Worm (Caenorhabditis elegans): ENCODE results near the gene B0336.12.

B0336.12 gene

DNA sequence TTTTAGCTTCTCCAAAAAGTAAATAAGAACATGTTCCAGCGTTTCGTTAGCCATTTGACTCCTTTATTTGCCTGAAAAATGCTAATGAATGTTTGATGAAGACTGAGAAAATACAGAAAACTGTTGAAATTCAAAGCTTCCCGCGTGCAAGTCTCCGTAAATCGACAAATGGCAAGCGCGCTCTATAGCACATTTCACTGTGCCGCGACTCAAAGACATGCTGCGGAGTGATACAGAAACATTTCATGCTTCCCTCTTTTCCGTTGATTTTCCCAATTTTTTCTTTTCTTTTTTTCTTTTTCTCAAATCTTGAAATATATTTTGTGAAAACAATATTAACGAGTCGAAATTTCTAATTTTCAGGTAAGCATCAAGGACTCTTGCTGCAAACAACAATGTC is 31.0 kb downstream of the B0336.12 start, which contains the start of the genes ska-3 and rps-12 (continued):
- TF ChIP-seq lin-13 (GFP tag; optimal IDR thresholded peaks at IDR 0.05) (peak; percentile 98), gmeb-1 (tag; optimal IDR thresholded peaks at IDR 0.05) (peak; percentile 99), skn-1 (tag; optimal IDR thresholded peaks at IDR 0.05) (peak; percentile 85), unc-55 (GFP tag; optimal IDR thresholded peaks at IDR 0.05) (peak; percentile 100), egl-27 (tag; optimal IDR thresholded peaks at IDR 0.05) (peak; percentile 99), elt-3 (tag; optimal IDR thresholded peaks at IDR 0.05) (no peak), crh-2 (tag; optimal IDR thresholded peaks at IDR 0.05) (peak; percentile 99), Y55F3AM.14 (GFP tag; optimal IDR thresholded peaks at IDR 0.05) (peak; percentile 85), C34F6.9 (tag; optimal IDR thresholded peaks at IDR 0.05) (peak; percentile 99)

DNA sequence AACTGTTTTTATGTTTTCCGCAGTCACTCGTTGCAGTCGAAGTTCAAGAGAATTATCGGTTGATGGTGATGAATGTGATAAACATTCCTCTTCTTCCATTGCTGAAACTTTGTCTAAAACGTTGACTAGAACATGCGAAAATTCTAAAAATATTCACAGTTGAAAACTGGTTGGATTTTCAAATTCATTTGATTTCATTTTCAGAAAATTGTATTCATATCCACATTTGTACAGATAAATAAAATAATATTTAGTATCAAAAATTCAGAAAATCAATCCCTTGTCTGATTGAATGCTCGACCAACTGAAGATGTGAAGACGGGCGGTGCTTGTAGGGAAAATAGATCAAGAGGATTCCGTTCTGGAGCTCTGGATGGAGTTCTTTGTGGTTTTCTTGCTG is 32.2 kb downstream of the B0336.12 start, which contains the start of gene F54E7.9:
Gene F54E7.9 (minus strand): TSS at position 101 of the 400 bp plus-strand sequence.
- TF ChIP-seq unc-62 (GFP tag; optimal IDR thresholded peaks at IDR 0.05) (no peak), mab-5 (tag; optimal IDR thresholded peaks at IDR 0.05) (no peak), skn-1 (tag; optimal IDR thresholded peaks at IDR 0.05) (no peak), blmp-1 (tag; optimal IDR thresholded peaks at IDR 0.05; ENCODE audit: insufficient read depth) (no peak), sma-9 (GFP tag; optimal IDR thresholded peaks at IDR 0.05) (no peak), sma-9 (tag; optimal IDR thresholded peaks at IDR 0.05) (no peak), nhr-11 (tag; optimal IDR thresholded peaks at IDR 0.05) (no peak), sma-3 (GFP tag; optimal IDR thresholded peaks at IDR 0.05) (no peak), ztf-4 (tag; optimal IDR thresholded peaks at IDR 0.05) (no peak), lin-39 (tag; optimal IDR thresholded peaks at IDR 0.05) (no peak), C34F6.9 (tag; optimal IDR thresholded peaks at IDR 0.05) (no peak), nhr-6 (tag; optimal IDR thresholded peaks at IDR 0.05) (no peak)

DNA sequence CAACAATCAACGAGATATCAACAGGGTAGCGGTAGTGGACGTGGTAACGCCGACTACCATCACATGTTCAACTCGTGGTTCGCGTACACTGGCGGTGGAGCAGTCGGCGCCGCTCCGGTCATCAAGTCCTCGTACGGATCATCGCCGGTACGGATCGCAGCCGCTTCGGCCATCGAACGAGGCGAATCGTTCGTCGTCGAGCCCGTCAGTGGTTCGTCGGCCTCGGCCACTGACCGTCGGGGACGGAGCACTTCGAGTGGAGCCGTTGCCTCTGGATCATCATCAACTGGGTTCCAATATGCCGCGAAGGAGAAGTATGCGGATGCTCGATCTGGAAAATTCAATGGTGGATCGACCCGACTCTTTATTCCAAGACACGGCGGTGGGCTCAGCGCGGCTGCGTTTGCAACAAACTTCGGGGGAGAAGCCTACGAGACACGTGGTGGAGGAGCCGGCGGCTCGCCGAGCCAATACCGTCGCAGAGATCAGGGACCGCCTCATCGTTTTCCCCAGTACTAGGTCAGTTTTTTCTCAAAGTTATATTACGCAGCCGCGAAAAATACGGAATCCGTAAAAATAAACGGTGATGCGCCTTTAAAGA is 34.5 kb downstream of the B0336.12 start:
- no peak for TF ChIP-seq nhr-77 (tag; optimal IDR thresholded peaks at IDR 0.05)
- TF ChIP-seq ama-1 (optimal IDR thresholded peaks at IDR 0.05) = no peak
- no peak for TF ChIP-seq nhr-21 (tag; optimal IDR thresholded peaks at IDR 0.05)
- TF ChIP-seq dmd-4 (tag; optimal IDR thresholded peaks at IDR 0.05) = no peak

DNA sequence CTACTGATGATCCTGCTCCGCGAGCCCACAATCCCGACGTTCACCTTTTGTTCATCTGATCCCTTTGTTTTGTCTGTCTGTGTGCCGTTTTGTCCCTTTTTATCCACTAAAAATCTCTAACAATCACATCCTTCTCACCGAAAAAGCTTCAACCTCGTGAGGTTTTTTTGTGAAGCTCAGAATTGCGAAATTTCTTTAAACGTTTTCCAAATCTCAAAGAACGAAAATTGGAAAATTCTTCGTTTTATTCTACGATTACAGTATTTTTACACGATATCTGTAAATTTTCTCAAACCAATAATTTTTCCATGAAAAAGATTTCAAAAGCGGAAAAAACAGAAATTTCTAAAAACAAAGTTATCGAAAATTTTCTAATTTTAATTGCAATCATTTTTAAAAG is 35.7 kb downstream of the B0336.12 start:
- no peak for TF ChIP-seq unc-62 (GFP tag; optimal IDR thresholded peaks at IDR 0.05)
- no peak for TF ChIP-seq lin-11 (tag; optimal IDR thresholded peaks at IDR 0.05)
- no peak for TF ChIP-seq C34F6.9 (tag; optimal IDR thresholded peaks at IDR 0.05)
- no peak for TF ChIP-seq crh-2 (tag; optimal IDR thresholded peaks at IDR 0.05)
- TF ChIP-seq blmp-1 (tag; optimal IDR thresholded peaks at IDR 0.05; ENCODE audit: insufficient read depth) = no peak
- no peak for TF ChIP-seq sma-3 (GFP tag; optimal IDR thresholded peaks at IDR 0.05)
- no peak for TF ChIP-seq ama-1 (optimal IDR thresholded peaks at IDR 0.05)
- no peak for TF ChIP-seq nhr-11 (tag; optimal IDR thresholded peaks at IDR 0.05)
- no peak for TF ChIP-seq snpc-4 (tag; optimal IDR thresholded peaks at IDR 0.05)
- TF ChIP-seq ztf-1 (GFP tag; conservative IDR thresholded peaks at IDR 0.05) = no peak
- no peak for TF ChIP-seq mdl-1 (tag; optimal IDR thresholded peaks at IDR 0.05)
- no peak for TF ChIP-seq sem-4 (tag; optimal IDR thresholded peaks at IDR 0.05)
- no peak for TF ChIP-seq ztf-11 (tag; optimal IDR thresholded peaks at IDR 0.05)
- TF ChIP-seq nhr-12 (tag; optimal IDR thresholded peaks at IDR 0.05) = no peak
- TF ChIP-seq unc-39 (tag; optimal IDR thresholded peaks at IDR 0.05) = no peak
- no peak for TF ChIP-seq lin-13 (GFP tag; optimal IDR thresholded peaks at IDR 0.05)
- no peak for TF ChIP-seq fos-1 (tag; optimal IDR thresholded peaks at IDR 0.05)

DNA sequence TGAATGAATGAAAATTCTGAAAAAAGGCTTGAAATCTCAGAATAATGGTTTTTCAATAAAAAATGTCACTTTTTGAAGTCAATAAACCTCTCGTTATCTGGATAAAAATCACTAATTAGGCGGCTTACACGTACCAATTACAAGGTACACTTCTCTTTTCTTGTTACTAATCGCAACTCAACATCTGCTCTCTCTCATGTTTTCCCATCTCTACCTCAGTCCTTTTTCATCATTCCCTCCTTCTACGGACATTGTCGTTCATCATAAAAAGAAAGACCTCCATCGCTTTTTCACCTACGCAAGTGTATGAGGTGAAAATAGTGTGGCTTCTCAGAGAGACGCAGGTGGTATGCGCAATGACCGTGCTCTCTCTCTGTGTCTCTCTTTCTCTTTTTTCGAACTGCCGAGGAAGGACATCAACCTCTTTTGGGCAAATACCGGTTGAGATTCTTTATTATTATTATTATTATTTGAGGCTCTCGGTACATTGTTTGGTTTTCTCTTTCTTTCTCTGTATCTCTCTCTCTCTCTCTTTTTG is 41.9 kb downstream of the B0336.12 start:
- TF ChIP-seq Y55F3AM.14 (GFP tag; optimal IDR thresholded peaks at IDR 0.05) (no peak), fos-1 (tag; optimal IDR thresholded peaks at IDR 0.05) (peak; percentile 49), F13H6.1 (tag; optimal IDR thresholded peaks at IDR 0.05) (peak; percentile 5), ceh-16 (tag; optimal IDR thresholded peaks at IDR 0.05) (peak; percentile 65), nhr-23 (tag; optimal IDR thresholded peaks at IDR 0.05) (no peak), C34F6.9 (tag; optimal IDR thresholded peaks at IDR 0.05) (peak; percentile 34), nhr-129 (tag; optimal IDR thresholded peaks at IDR 0.05) (peak; percentile 15), nhr-25 (tag; optimal IDR thresholded peaks at IDR 0.05) (peak; percentile 31), crh-2 (tag; optimal IDR thresholded peaks at IDR 0.05) (peak; percentile 32)

All from whole organism, L2 larva.